Fruit fly (Drosophila melanogaster): Measurements from ENCODE around the gene twit.

twit gene

DNA sequence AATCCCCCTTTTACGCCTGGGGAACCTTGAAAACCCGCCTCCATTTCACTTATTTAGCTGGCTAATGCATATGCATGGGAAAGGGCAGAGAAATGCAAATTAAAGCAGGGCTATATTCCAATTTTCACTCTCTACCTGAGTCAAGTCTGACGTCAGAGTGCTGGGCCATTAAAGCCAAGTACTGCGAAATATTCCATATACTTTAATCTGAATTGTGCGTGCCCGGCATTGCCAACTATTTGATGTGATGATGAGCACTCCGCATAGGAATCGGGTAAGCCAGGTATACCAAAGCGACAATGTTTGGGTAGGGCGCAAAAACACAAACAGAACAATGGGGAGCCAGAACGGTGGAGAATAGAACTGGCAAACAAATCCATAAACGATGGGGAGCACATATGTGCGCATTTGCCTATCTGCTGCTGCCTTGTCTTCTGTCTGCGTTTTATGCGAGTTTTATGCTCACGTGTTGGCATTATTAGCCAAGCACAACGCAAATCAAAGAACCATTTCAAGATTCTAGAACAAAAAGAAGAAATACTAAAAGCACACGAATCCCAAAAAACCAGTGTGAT is 27.3 kb downstream of the twit start (continued):
- TF ChIP-seq wek (GFP tag; optimal IDR thresholded peaks at IDR 0.05) (no peak), CG3407 (GFP tag; optimal IDR thresholded peaks at IDR 0.05) (no peak), trh (GFP tag; optimal IDR thresholded peaks at IDR 0.05) (no peak), MESR4 (GFP tag; optimal IDR thresholded peaks at IDR 0.05) (no peak), CG17802 (tag; optimal IDR thresholded peaks at IDR 0.05) (no peak), sd (tag; optimal IDR thresholded peaks at IDR 0.05) (peak; percentile 49), knrl (GFP tag; IDR thresholded peaks at IDR 0.05; ENCODE audit: partially characterized antibody) (no peak), exex (tag; optimal IDR thresholded peaks at IDR 0.05) (no peak), hkb (optimal IDR thresholded peaks at IDR 0.05) (no peak), hkb (GFP tag; IDR thresholded peaks at IDR 0.05) (no peak), CG31365 (tag; optimal IDR thresholded peaks at IDR 0.05) (no peak), vnd (GFP tag; IDR thresholded peaks at IDR 0.05; ENCODE audit: partially characterized antibody) (no peak), CG1602 (GFP tag; optimal IDR thresholded peaks at IDR 0.05) (no peak), CG33557 (GFP tag; optimal IDR thresholded peaks at IDR 0.05) (no peak), Ravus (GFP tag; IDR thresholded peaks at IDR 0.05) (no peak), NfI (GFP tag; optimal IDR thresholded peaks at IDR 0.05) (no peak), peb (GFP tag; IDR thresholded peaks at IDR 0.05) (no peak), sug (tag; optimal IDR thresholded peaks at IDR 0.05) (no peak), CG2199 (GFP tag; IDR thresholded peaks at IDR 0.05) (no peak), sens (GFP tag) (no peak), CG7271 (tag; optimal IDR thresholded peaks at IDR 0.05) (no peak), CG4424 (GFP tag; optimal IDR thresholded peaks at IDR 0.05) (no peak), NFAT (GFP tag; IDR thresholded peaks at IDR 0.05) (peak; percentile 23; the same call in 1 of the 2 replicates), so (GFP tag; IDR thresholded peaks at IDR 0.05) (0 out of 3 replicates have a peak, but pooled peaks have one; percentile 23), repo (GFP tag; optimal IDR thresholded peaks at IDR 0.05) (no peak), CG9797 (GFP tag; optimal IDR thresholded peaks at IDR 0.05) (no peak), CG13123 (GFP tag; optimal IDR thresholded peaks at IDR 0.05) (no peak), CG12769 (tag; optimal IDR thresholded peaks at IDR 0.05) (peak; percentile 58), CG13894 (tag; optimal IDR thresholded peaks at IDR 0.05) (peak; percentile 66), CG15073 (GFP tag; optimal IDR thresholded peaks at IDR 0.05) (no peak), Med (GFP tag) (peak; percentile 67), CG4854 (GFP tag; optimal IDR thresholded peaks at IDR 0.05) (no peak), Hand (GFP tag; optimal IDR thresholded peaks at IDR 0.05) (no peak), wdn (GFP tag; IDR thresholded peaks at IDR 0.05) (no peak), Vsx1 (GFP tag; optimal IDR thresholded peaks at IDR 0.05) (no peak), dmrt11E (tag; optimal IDR thresholded peaks at IDR 0.05) (no peak), vvl (GFP tag; IDR thresholded peaks at IDR 0.05) (peak; percentile 59; the same call in 1 of the 2 replicates), dati (GFP tag; IDR thresholded peaks at IDR 0.05) (no peak), Blimp-1 (GFP tag; optimal IDR thresholded peaks at IDR 0.05) (no peak), NK7.1 (GFP tag; optimal IDR thresholded peaks at IDR 0.05) (no peak), Trl (optimal IDR thresholded peaks at IDR 0.05) (no peak), Trl (GFP tag; optimal IDR thresholded peaks at IDR 0.05) (no peak), Hr39 (optimal IDR thresholded peaks at IDR 0.05) (no peak), ap (GFP tag; IDR thresholded peaks at IDR 0.05) (no peak), HLHmδ (GFP tag; optimal IDR thresholded peaks at IDR 0.05) (no peak), CG7839 (tag; optimal IDR thresholded peaks at IDR 0.05) (no peak), HLH4C (GFP tag; IDR thresholded peaks at IDR 0.05; ENCODE audit: partially characterized antibody) (no peak), CTCF (GFP tag; optimal IDR thresholded peaks at IDR 0.05) (no peak), sqz (GFP tag; optimal IDR thresholded peaks at IDR 0.05) (no peak), insv (GFP tag; optimal IDR thresholded peaks at IDR 0.05) (no peak), CG34224 (GFP tag; IDR thresholded peaks at IDR 0.05; ENCODE audit: partially characterized antibody) (no peak), CG4360 (GFP tag; IDR thresholded peaks at IDR 0.05) (no peak)

All from whole organism, embryonic.